Fruit fly (Drosophila melanogaster) whole organism, prepupa: ENCODE measurements around the gene Tcs5.

Experiments
- CG11902 ChIP-seq: fragments of 200-800 bp; sonication (Bioruptor generic); optimal IDR thresholded peaks from 3 replicates; lab custom pipeline; 2016; ENCODE audit warnings: missing biosample characterization, missing genetic modification characterization
- CG15336 ChIP-seq: fragments of 200-800 bp; sonication (Bioruptor generic); IDR thresholded peaks from 2 replicates; pipeline ENCODE4 v1.3.6; 2022; ENCODE audit warnings: missing biosample characterization, missing genetic modification characterization
- CG1621 ChIP-seq: fragments of 200-800 bp; sonication (Bioruptor generic); optimal IDR thresholded peaks from 3 replicates; lab custom pipeline; 2018; ENCODE audit warnings: missing biosample characterization, mild to moderate bottlenecking, missing genetic modification characterization
- CG16779 ChIP-seq: fragments of 200-800 bp; sonication (Bioruptor generic); optimal IDR thresholded peaks from 3 replicates; lab custom pipeline; 2017; ENCODE audit warnings: missing biosample characterization, mild to moderate bottlenecking, missing genetic modification characterization
- CG3032 ChIP-seq: fragments of 200-800 bp; optimal IDR thresholded peaks from 2 replicates; lab custom pipeline; 2019; ENCODE audit warnings: missing biosample characterization, mild to moderate bottlenecking, missing genetic modification characterization, moderate library complexity
- CG31627 ChIP-seq: fragments of 200-800 bp; sonication (Bioruptor generic); optimal IDR thresholded peaks from 3 replicates; lab custom pipeline; 2016; ENCODE audit warnings: missing biosample characterization, missing genetic modification characterization
- CG32006 ChIP-seq: fragments of 200-800 bp; sonication (Bioruptor generic); optimal IDR thresholded peaks from 3 replicates; lab custom pipeline; 2017; ENCODE audit warnings: missing biosample characterization, mild to moderate bottlenecking, missing genetic modification characterization
- CG34406 ChIP-seq: fragments of 200-800 bp; sonication (Bioruptor generic); optimal IDR thresholded peaks from 3 replicates; lab custom pipeline; 2016; ENCODE audit warnings: missing biosample characterization, missing genetic modification characterization
- CG6276 ChIP-seq: fragments of 200-800 bp; sonication (Bioruptor generic); optimal IDR thresholded peaks from 2 replicates; lab custom pipeline; 2017; ENCODE audit warnings: missing biosample characterization, mild to moderate bottlenecking, missing genetic modification characterization
- CG6808 ChIP-seq: fragments of 200-800 bp; sonication (Bioruptor generic); optimal IDR thresholded peaks from 3 replicates; lab custom pipeline; 2017; ENCODE audit warnings: missing biosample characterization, missing genetic modification characterization, mild to moderate bottlenecking, moderate library complexity, missing genetic modification reagents
- CG6854 ChIP-seq: fragments of 200-800 bp; sonication (Bioruptor generic); optimal IDR thresholded peaks from 2 replicates; lab custom pipeline; 2017; ENCODE audit warnings: missing biosample characterization, mild to moderate bottlenecking, missing genetic modification characterization
- CG7368 ChIP-seq: fragments of 200-800 bp; sonication (Bioruptor generic); optimal IDR thresholded peaks from 3 replicates; lab custom pipeline; 2016; ENCODE audit warnings: missing biosample characterization, missing genetic modification characterization
- CG8632 ChIP-seq: fragments of 200-800 bp; sonication (Bioruptor generic); optimal IDR thresholded peaks from 3 replicates; lab custom pipeline; 2016; ENCODE audit warnings: missing biosample characterization, missing genetic modification characterization
- Eip75B ChIP-seq: fragments of 200-800 bp; sonication (Bioruptor generic); optimal IDR thresholded peaks from 3 replicates; lab custom pipeline; 2016; ENCODE audit warnings: missing biosample characterization, missing genetic modification characterization
- Eip78C ChIP-seq: fragments of 200-800 bp; sonication (Bioruptor generic); peaks from one replicate; lab custom pipeline; 2016; ENCODE audit warnings: missing biosample characterization, missing genetic modification characterization
- Eip93F ChIP-seq: fragments of 200-800 bp; sonication (Bioruptor generic); optimal IDR thresholded peaks from 2 replicates; lab custom pipeline; 2016; ENCODE audit warnings: missing biosample characterization, mild to moderate bottlenecking, missing genetic modification characterization
- Ets21C ChIP-seq: fragments of 200-800 bp; sonication (Bioruptor generic); optimal IDR thresholded peaks from 3 replicates; lab custom pipeline; 2016; ENCODE audit warnings: missing biosample characterization, missing genetic modification characterization
- Ets96B ChIP-seq: fragments of 200-800 bp; optimal IDR thresholded peaks from 2 replicates; lab custom pipeline; 2019; ENCODE audit warnings: missing biosample characterization, mild to moderate bottlenecking, missing genetic modification characterization, moderate library complexity
- Gug ChIP-seq: fragments of 200-800 bp; sonication (Bioruptor generic); IDR thresholded peaks from 2 replicates; pipeline ENCODE4 v1.3.6; 2022; ENCODE audit warnings: missing biosample characterization, missing genetic modification characterization
- Hr38 ChIP-seq: sonication (Bioruptor generic); optimal IDR thresholded peaks from 2 replicates; lab custom pipeline; 2016; ENCODE audit warnings: missing biosample characterization, missing genetic modification characterization
- Hr4 ChIP-seq: fragments of 200-800 bp; sonication (Bioruptor generic); optimal IDR thresholded peaks from 3 replicates; lab custom pipeline; 2016; ENCODE audit warnings: missing biosample characterization, missing genetic modification characterization
- Met ChIP-seq: fragments of 200-800 bp; sonication (Bioruptor generic); optimal IDR thresholded peaks from 3 replicates; lab custom pipeline; 2016; ENCODE audit warnings: missing biosample characterization, missing genetic modification characterization
- OdsH ChIP-seq: fragments of 200-800 bp; sonication (Bioruptor generic); optimal IDR thresholded peaks from 3 replicates; lab custom pipeline; 2016; ENCODE audit warnings: missing biosample characterization, missing genetic modification characterization
- Smox ChIP-seq: fragments of 200-800 bp; sonication (Bioruptor generic); optimal IDR thresholded peaks from 3 replicates; lab custom pipeline; 2016; ENCODE audit warnings: missing biosample characterization, missing genetic modification characterization
- Sox14 ChIP-seq: fragments of 200-800 bp; sonication (Bioruptor generic); optimal IDR thresholded peaks from 3 replicates; lab custom pipeline; 2016; ENCODE audit warnings: missing biosample characterization, missing genetic modification characterization
- Sox15 ChIP-seq: fragments of 200-800 bp; sonication (Bioruptor generic); optimal IDR thresholded peaks from 3 replicates; lab custom pipeline; 2016; ENCODE audit warnings: missing biosample characterization, missing genetic modification characterization
- achi ChIP-seq: fragments of 200-800 bp; sonication (Bioruptor generic); optimal IDR thresholded peaks from 3 replicates; lab custom pipeline; 2016; ENCODE audit warnings: missing biosample characterization, missing genetic modification characterization
- cyc ChIP-seq: fragments of 200-800 bp; sonication (Bioruptor generic); optimal IDR thresholded peaks from 3 replicates; lab custom pipeline; 2016; ENCODE audit warnings: missing biosample characterization, missing genetic modification characterization
- dac ChIP-seq: fragments of 200-800 bp; sonication (Bioruptor generic); optimal IDR thresholded peaks from 2 replicates; lab custom pipeline; 2017; ENCODE audit warnings: missing biosample characterization, mild to moderate bottlenecking, missing genetic modification characterization
- dsx ChIP-seq: fragments of 200-800 bp; optimal IDR thresholded peaks from 3 replicates; lab custom pipeline; 2019; ENCODE audit warnings: missing biosample characterization, mild to moderate bottlenecking, missing genetic modification characterization, moderate library complexity; ENCODE audit not compliant: poor library complexity, severe bottlenecking
- eg ChIP-seq: fragments of 200-800 bp; sonication (Bioruptor generic); IDR thresholded peaks from 3 replicates; pipeline ENCODE4 v1.3.6; 2022; ENCODE audit warnings: missing biosample characterization, missing genetic modification characterization
- esn ChIP-seq: fragments of 200-800 bp; sonication (Bioruptor generic); optimal IDR thresholded peaks from 2 replicates; lab custom pipeline; 2016; ENCODE audit warnings: missing biosample characterization, mild to moderate bottlenecking, missing genetic modification characterization, moderate library complexity
- fd59A ChIP-seq: fragments of 200-800 bp; sonication (Bioruptor generic); optimal IDR thresholded peaks from 2 replicates; lab custom pipeline; 2017; ENCODE audit warnings: missing biosample characterization, mild to moderate bottlenecking, missing genetic modification characterization, missing genetic modification reagents
- fd85E ChIP-seq: fragments of 200-800 bp; sonication (Bioruptor generic); optimal IDR thresholded peaks from 3 replicates; lab custom pipeline; 2016; ENCODE audit warnings: missing biosample characterization, missing genetic modification characterization
- fkh ChIP-seq: fragments of 200-800 bp; sonication (Bioruptor generic); optimal IDR thresholded peaks from 3 replicates; lab custom pipeline; 2017; ENCODE audit warnings: missing biosample characterization, mild to moderate bottlenecking, missing genetic modification characterization, moderate library complexity
- lz ChIP-seq: fragments of 200-800 bp; sonication (Bioruptor generic); optimal IDR thresholded peaks from 3 replicates; lab custom pipeline; 2016; ENCODE audit warnings: missing biosample characterization, missing genetic modification characterization
- net ChIP-seq: fragments of 200-800 bp; sonication (Bioruptor generic); optimal IDR thresholded peaks from 3 replicates; lab custom pipeline; 2016; ENCODE audit warnings: missing biosample characterization, missing genetic modification characterization
- pdm3 ChIP-seq: fragments of 200-800 bp; sonication (Bioruptor generic); optimal IDR thresholded peaks from 3 replicates; lab custom pipeline; 2016; ENCODE audit warnings: missing biosample characterization, missing genetic modification characterization
- salr ChIP-seq, 2 experiments: fragments of 200-800 bp; sonication (Bioruptor generic); optimal IDR thresholded peaks; 3 replicates each; lab custom pipeline; 2016 to 2018; ENCODE audit warnings: missing biosample characterization in 2 of 2, missing genetic modification characterization in 2 of 2, mild to moderate bottlenecking in 1 of 2
- spab ChIP-seq: fragments of 200-800 bp; sonication (Bioruptor generic); optimal IDR thresholded peaks from 2 replicates; lab custom pipeline; 2017; ENCODE audit warnings: missing biosample characterization, mild to moderate bottlenecking, missing genetic modification characterization, missing genetic modification reagents
- ss ChIP-seq, 2 experiments: fragments of 200-800 bp; sonication (Bioruptor generic); optimal IDR thresholded peaks; 2 replicates in 1 of 2; 3 replicates in 1 of 2; lab custom pipeline; 2017 to 2018; ENCODE audit warnings: mild to moderate bottlenecking in 2 of 2, missing biosample characterization in 2 of 2, missing genetic modification characterization in 2 of 2, moderate library complexity in 1 of 2
- svp ChIP-seq: fragments of 200-800 bp; sonication (Bioruptor generic); peaks from one replicate; lab custom pipeline; 2016; ENCODE audit warnings: missing biosample characterization, missing genetic modification characterization
- topi ChIP-seq: fragments of 200-800 bp; sonication (Bioruptor generic); optimal IDR thresholded peaks from 3 replicates; lab custom pipeline; 2016; ENCODE audit warnings: missing biosample characterization, missing genetic modification characterization
- vri ChIP-seq: fragments of 200-800 bp; sonication (Bioruptor generic); optimal IDR thresholded peaks from 3 replicates; lab custom pipeline; 2016; ENCODE audit warnings: missing biosample characterization, mild to moderate bottlenecking, missing genetic modification characterization

The Tcs5 gene

DNA sequence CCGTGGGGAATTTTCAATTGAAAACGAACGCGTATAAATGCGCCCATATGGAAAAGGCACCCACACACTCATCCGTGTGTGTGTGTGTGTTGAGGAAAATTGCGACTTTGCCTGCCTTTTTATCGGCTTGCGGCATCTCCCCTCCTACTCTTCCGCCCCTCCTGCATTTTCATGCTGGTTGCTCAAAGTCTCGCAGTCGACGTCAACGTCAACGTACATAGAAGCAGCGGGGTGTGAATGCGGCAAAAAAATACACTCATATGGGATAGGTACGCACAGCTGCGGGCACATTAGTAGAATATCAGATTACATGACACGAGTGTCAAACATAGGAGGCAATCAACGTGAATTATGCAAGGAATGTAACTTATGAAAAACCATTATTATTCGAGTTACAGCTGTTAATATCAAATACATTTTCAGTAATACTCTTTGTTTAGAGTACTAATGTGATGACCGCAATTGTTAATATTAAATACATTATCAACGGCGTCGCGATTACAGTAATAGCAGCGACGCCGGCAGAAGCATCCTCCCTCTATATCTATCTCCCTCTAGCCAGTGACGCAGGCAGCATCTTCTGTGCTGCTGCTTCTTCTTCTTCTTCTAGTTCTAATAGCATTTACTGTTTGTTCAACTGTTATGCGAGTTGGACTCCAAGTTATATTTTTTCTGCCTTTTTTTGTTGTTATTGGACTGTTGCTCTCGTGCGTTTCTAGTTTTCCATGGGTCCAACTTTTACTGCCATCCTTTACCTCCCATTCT is 47.8 kb upstream of the Tcs5 start (continued):
- peak; percentile 74 for TF ChIP-seq Ets21C (GFP tag; lab: Kevin White, UChicago)
- peak; percentile 88 for TF ChIP-seq CG1621 (tag; lab: Kevin White, UChicago)
- TF ChIP-seq spab (GFP tag; lab: Kevin White, UChicago): peak; percentile 84
- TF ChIP-seq eg (GFP tag; lab: Robert Waterston, UW): peak; percentile 96
- TF ChIP-seq CG15336 (GFP tag; lab: Robert Waterston, UW): peak; percentile 96
- peak; percentile 83 for TF ChIP-seq CG34406 (GFP tag; lab: Kevin White, UChicago)
- peak; percentile 85 for TF ChIP-seq lz (GFP tag; lab: Kevin White, UChicago)
- peak; percentile 89 for TF ChIP-seq Eip75B
- TF ChIP-seq svp (GFP tag; lab: Kevin White, UChicago): peak; percentile 92
- peak; percentile 78 for TF ChIP-seq Smox (GFP tag; lab: Kevin White, UChicago)
- peak; percentile 93 for TF ChIP-seq vri
- TF ChIP-seq net (GFP tag; lab: Kevin White, UChicago): peak; percentile 86
- TF ChIP-seq Eip93F (GFP tag; lab: Kevin White, UChicago): no peak
- TF ChIP-seq OdsH (GFP tag; lab: Kevin White, UChicago): peak; percentile 90
- TF ChIP-seq CG16779 (tag; lab: Kevin White, UChicago): peak; percentile 85
- TF ChIP-seq Met (GFP tag; lab: Kevin White, UChicago): peak; percentile 85
- TF ChIP-seq Eip78C (GFP tag; lab: Kevin White, UChicago): peak; percentile 96
- TF ChIP-seq CG6854 (GFP tag; lab: Kevin White, UChicago): peak; percentile 62
- TF ChIP-seq Hr38 (GFP tag; lab: Kevin White, UChicago): no peak

DNA sequence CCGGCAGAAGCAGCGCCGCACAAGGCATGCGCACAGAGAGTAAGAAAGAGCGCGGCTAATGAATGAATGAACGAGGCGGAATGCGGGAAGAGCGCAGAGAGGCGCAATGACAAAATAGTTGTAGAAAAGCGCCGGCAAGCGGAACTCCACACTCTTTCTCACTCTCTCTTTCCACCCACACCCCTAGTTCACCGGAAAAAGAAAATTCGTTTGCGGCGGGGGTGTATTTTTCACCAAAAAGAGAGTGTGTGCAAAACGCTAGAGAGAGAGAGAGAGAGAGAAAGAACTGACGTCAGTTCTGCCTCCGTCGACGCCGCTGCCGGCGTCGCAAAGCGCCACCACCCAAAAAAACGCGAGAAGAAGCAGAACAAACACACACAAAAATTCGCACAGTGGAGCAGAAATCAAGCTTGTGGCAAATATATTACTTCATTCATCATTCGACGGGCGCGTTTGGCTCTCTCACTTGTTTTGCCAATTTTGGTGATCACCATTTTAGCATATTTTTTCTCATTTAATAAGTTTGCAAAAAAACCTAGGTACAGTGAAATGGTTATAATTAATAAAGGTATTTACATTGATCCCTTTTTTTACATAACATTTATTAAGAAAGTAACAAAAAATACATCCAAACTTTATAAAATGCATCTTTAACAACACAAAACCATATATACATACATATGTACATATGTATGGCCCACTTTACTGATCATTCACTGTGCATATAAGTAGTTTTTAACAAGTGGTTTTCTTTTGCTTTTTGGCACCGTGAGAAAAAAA is 45.9 kb upstream of the Tcs5 start:
- TF ChIP-seq Eip75B: no peak
- peak; percentile 53 for TF ChIP-seq CG6854 (GFP tag; lab: Kevin White, UChicago)
- TF ChIP-seq CG3032 (tag; lab: Kevin White, UChicago): no peak
- peak; percentile 48 for TF ChIP-seq CG32006 (GFP tag; lab: Kevin White, UChicago)
- TF ChIP-seq fd85E (GFP tag; lab: Kevin White, UChicago): no peak
- peak; percentile 59 for TF ChIP-seq CG16779 (tag; lab: Kevin White, UChicago)
- no peak; the same call in 1 of the 2 replicates for TF ChIP-seq CG15336 (GFP tag; lab: Robert Waterston, UW)
- TF ChIP-seq CG11902 (GFP tag; lab: Kevin White, UChicago): no peak
- TF ChIP-seq fd59A (GFP tag; lab: Kevin White, UChicago): no peak
- TF ChIP-seq Hr38 (GFP tag; lab: Kevin White, UChicago): no peak
- no peak for TF ChIP-seq net (GFP tag; lab: Kevin White, UChicago)
- peak in 1 of 2 experiments; percentile 45 for TF ChIP-seq ss (GFP tag; optimal IDR thresholded peaks at IDR 0.05; lab: Kevin White, UChicago)
- peak; percentile 53 for TF ChIP-seq OdsH (GFP tag; lab: Kevin White, UChicago)
- peak; percentile 60 for TF ChIP-seq Hr4 (GFP tag; lab: Kevin White, UChicago)
- TF ChIP-seq dac: no peak
- peak; percentile 14 for TF ChIP-seq achi (GFP tag; lab: Kevin White, UChicago)
- TF ChIP-seq dsx (GFP tag; lab: Kevin White, UChicago): no peak
- peak; percentile 44 for TF ChIP-seq lz (GFP tag; lab: Kevin White, UChicago)
- peak; percentile 14 for TF ChIP-seq pdm3 (GFP tag; lab: Kevin White, UChicago)
- TF ChIP-seq Ets96B: no peak
- TF ChIP-seq Smox (GFP tag; lab: Kevin White, UChicago): peak; percentile 49
- TF ChIP-seq CG6276 (GFP tag; lab: Kevin White, UChicago): peak; percentile 29
- TF ChIP-seq Eip93F (GFP tag; lab: Kevin White, UChicago): no peak
- TF ChIP-seq CG6808 (GFP tag; lab: Kevin White, UChicago): no peak
- peak; percentile 42 for TF ChIP-seq Eip78C (GFP tag; lab: Kevin White, UChicago)
- TF ChIP-seq eg (GFP tag; lab: Robert Waterston, UW): 0 out of 3 replicates have a peak, but pooled peaks have one; percentile 9
- TF ChIP-seq esn (GFP tag; lab: Kevin White, UChicago): peak; percentile 33
- TF ChIP-seq Gug (GFP tag; lab: Robert Waterston, UW): no peak
- TF ChIP-seq salr (GFP tag; optimal IDR thresholded peaks at IDR 0.05; lab: Kevin White, UChicago): no peak
- peak; percentile 67 for TF ChIP-seq svp (GFP tag; lab: Kevin White, UChicago)
- TF ChIP-seq Sox15: no peak
- peak; percentile 20 for TF ChIP-seq Ets21C (GFP tag; lab: Kevin White, UChicago)
- TF ChIP-seq spab (GFP tag; lab: Kevin White, UChicago): no peak
- TF ChIP-seq topi (GFP tag; lab: Kevin White, UChicago): peak; percentile 59
- TF ChIP-seq CG8632 (GFP tag; lab: Kevin White, UChicago): peak; percentile 41
- TF ChIP-seq CG31627 (GFP tag; lab: Kevin White, UChicago): peak; percentile 30
- no peak for TF ChIP-seq CG7368 (GFP tag; lab: Kevin White, UChicago)
- peak; percentile 17 for TF ChIP-seq Sox14
- TF ChIP-seq fkh (GFP tag; lab: Kevin White, UChicago): peak; percentile 46
- TF ChIP-seq cyc: no peak
